ENCODE assay signal across 1 fruit fly cellular context in the genomic region with DNA sequence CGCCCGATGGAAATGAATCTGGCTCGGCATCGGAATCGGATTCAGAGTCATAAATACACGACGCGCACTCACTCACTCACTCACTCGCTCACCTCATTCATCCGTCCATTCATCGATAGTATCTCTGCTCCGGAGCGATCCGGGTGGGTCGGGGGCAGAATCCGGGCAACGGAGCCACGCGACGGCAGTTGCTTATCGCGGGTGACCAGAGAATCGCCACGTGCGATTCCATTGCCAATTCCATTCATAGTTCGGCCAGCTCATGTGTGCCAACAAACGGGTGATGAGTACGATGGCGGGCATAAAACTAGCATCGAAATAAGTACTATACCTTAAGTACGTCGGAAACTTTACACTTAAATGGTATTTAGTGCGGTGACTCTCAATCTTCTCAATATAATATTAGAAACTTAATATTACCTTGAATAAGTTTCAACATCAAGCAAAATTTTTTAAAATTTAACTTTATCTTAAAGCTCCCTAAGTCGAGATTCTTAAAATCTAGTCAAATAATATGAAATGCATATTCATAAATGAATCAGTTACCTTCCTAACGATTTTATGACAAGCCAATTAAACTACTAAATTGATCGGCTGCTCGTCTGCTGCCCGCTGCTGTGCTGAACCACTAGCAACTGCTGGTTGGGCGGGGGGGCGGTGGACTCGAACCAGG.
TF ChIP-seq lines count a peak whose summit lies in the region.

No protein-coding gene starts in this region.

TF ChIP-seq in whole organism, embryonic, 481 proteins besides CTCF, POLR2A, EP300 and RAD21 (continued from another document and continues in another):
- TF ChIP-seq lilli (GFP tag; optimal IDR thresholded peaks at IDR 0.05; lab: Kevin White, UChicago) (no peak), ato (GFP tag; IDR thresholded peaks at IDR 0.05; lab: Robert Waterston, UW; ENCODE audit: partially characterized antibody) (no peak), BtbVII (GFP tag; optimal IDR thresholded peaks at IDR 0.05; lab: Kevin White, UChicago) (peak; percentile 12), gcm (GFP tag; optimal IDR thresholded peaks at IDR 0.05; lab: Kevin White, UChicago) (peak; percentile 24), Hmr (GFP tag; optimal IDR thresholded peaks at IDR 0.05; lab: Kevin White, UChicago) (peak; percentile 9), CG10147 (GFP tag; optimal IDR thresholded peaks at IDR 0.05; lab: Kevin White, UChicago) (peak; percentile 33), hb (GFP tag; IDR thresholded peaks at IDR 0.05; lab: Robert Waterston, UW; ENCODE audit: partially characterized antibody) (no peak), CG43689 (GFP tag; IDR thresholded peaks at IDR 0.05; lab: Robert Waterston, UW) (no peak), twi (tag; optimal IDR thresholded peaks at IDR 0.05; lab: Kevin White, UChicago) (no peak), CG5180 (GFP tag; optimal IDR thresholded peaks at IDR 0.05; lab: Kevin White, UChicago) (peak; percentile 17), grau (tag; optimal IDR thresholded peaks at IDR 0.05; lab: Kevin White, UChicago) (peak; percentile 47), CG12219 (GFP tag; optimal IDR thresholded peaks at IDR 0.05; lab: Kevin White, UChicago) (no peak), CG9797 (GFP tag; optimal IDR thresholded peaks at IDR 0.05; lab: Kevin White, UChicago) (no peak), Adf1 (GFP tag; IDR thresholded peaks at IDR 0.05; lab: Robert Waterston, UW) (no peak), Atf6 (GFP tag; IDR thresholded peaks at IDR 0.05; lab: Robert Waterston, UW) (no peak), CG14667 (GFP tag; IDR thresholded peaks at IDR 0.05; lab: Robert Waterston, UW) (0 out of 2 replicates have a peak, but pooled peaks have one; percentile 8), CG18476 (GFP tag; optimal IDR thresholded peaks at IDR 0.05; lab: Kevin White, UChicago) (peak; percentile 10), Bteb2 (GFP tag; optimal IDR thresholded peaks at IDR 0.05; lab: Kevin White, UChicago) (no peak), unc-4 (GFP tag; IDR thresholded peaks at IDR 0.05; lab: Robert Waterston, UW; ENCODE audit: partially characterized antibody) (no peak), CG6689 (GFP tag; IDR thresholded peaks at IDR 0.05; lab: Robert Waterston, UW) (peak; percentile 51; the same call in 1 of the 2 replicates), E2f2 (GFP tag; IDR thresholded peaks at IDR 0.05; lab: Robert Waterston, UW) (no peak), Mes4 (GFP tag; optimal IDR thresholded peaks at IDR 0.05; lab: Kevin White, UChicago) (no peak), CG32532 (GFP tag; IDR thresholded peaks at IDR 0.05; lab: Robert Waterston, UW) (0 out of 2 replicates have a peak, but pooled peaks have one; percentile 8), CG15514 (GFP tag; optimal IDR thresholded peaks at IDR 0.05; lab: Kevin White, UChicago) (no peak), CG32772 (GFP tag; IDR thresholded peaks at IDR 0.05; lab: Robert Waterston, UW) (no peak), CG4282 (GFP tag; optimal IDR thresholded peaks at IDR 0.05; lab: Kevin White, UChicago) (no peak), caup (GFP tag; optimal IDR thresholded peaks at IDR 0.05; lab: Kevin White, UChicago; ENCODE audit: severe bottlenecking) (no peak), CG8388 (GFP tag; optimal IDR thresholded peaks at IDR 0.05; lab: Kevin White, UChicago) (peak; percentile 48), CG3838 (GFP tag; optimal IDR thresholded peaks at IDR 0.05; lab: Kevin White, UChicago) (no peak), CG16813 (GFP tag; IDR thresholded peaks at IDR 0.05; lab: Robert Waterston, UW; ENCODE audit: partially characterized antibody) (no peak), sima (GFP tag; optimal IDR thresholded peaks at IDR 0.05; lab: Kevin White, UChicago) (no peak), CG1832 (GFP tag; optimal IDR thresholded peaks at IDR 0.05; lab: Kevin White, UChicago) (no peak), lov (optimal IDR thresholded peaks at IDR 0.05; lab: Kevin White, UChicago) (no peak), lov (GFP tag; IDR thresholded peaks at IDR 0.05; lab: Robert Waterston, UW) (no peak), HLH3B (GFP tag; IDR thresholded peaks at IDR 0.05; lab: Robert Waterston, UW) (no peak), CG10462 (GFP tag; optimal IDR thresholded peaks at IDR 0.05; lab: Kevin White, UChicago) (peak; percentile 7), Rx (GFP tag; IDR thresholded peaks at IDR 0.05; lab: Robert Waterston, UW) (no peak), CG15696 (tag; optimal IDR thresholded peaks at IDR 0.05; lab: Kevin White, UChicago) (peak; percentile 63), CG3995 (GFP tag; optimal IDR thresholded peaks at IDR 0.05; lab: Kevin White, UChicago) (no peak), nerfin-1 (tag; optimal IDR thresholded peaks at IDR 0.05; lab: Kevin White, UChicago) (no peak), CG9609 (GFP tag; optimal IDR thresholded peaks at IDR 0.05; lab: Kevin White, UChicago) (no peak), trh (GFP tag; optimal IDR thresholded peaks at IDR 0.05; lab: Kevin White, UChicago) (no peak), CG34224 (GFP tag; IDR thresholded peaks at IDR 0.05; lab: Robert Waterston, UW; ENCODE audit: partially characterized antibody) (no peak), Bdp1 (GFP tag; optimal IDR thresholded peaks at IDR 0.05; lab: Kevin White, UChicago) (no peak), CG6791 (GFP tag; IDR thresholded peaks at IDR 0.05; lab: Robert Waterston, UW; ENCODE audit: partially characterized antibody) (no peak), crol (GFP tag; IDR thresholded peaks at IDR 0.05; lab: Robert Waterston, UW) (0 out of 2 replicates have a peak, but pooled peaks have one; percentile 10), CG7786 (GFP tag; optimal IDR thresholded peaks at IDR 0.05; lab: Kevin White, UChicago) (no peak), da (GFP tag; optimal IDR thresholded peaks at IDR 0.05; lab: Kevin White, UChicago) (no peak), Ptx1 (GFP tag; IDR thresholded peaks at IDR 0.05; lab: Robert Waterston, UW) (0 out of 2 replicates have a peak, but pooled peaks have one; percentile 19), Hmx (GFP tag; optimal IDR thresholded peaks at IDR 0.05; lab: Kevin White, UChicago) (no peak), Dip3 (GFP tag; optimal IDR thresholded peaks at IDR 0.05; lab: Kevin White, UChicago) (no peak), Fer3 (tag; optimal IDR thresholded peaks at IDR 0.05; lab: Kevin White, UChicago) (no peak), bigmax (GFP tag; optimal IDR thresholded peaks at IDR 0.05; lab: Kevin White, UChicago) (no peak), CG12744 (GFP tag; optimal IDR thresholded peaks at IDR 0.05; lab: Kevin White, UChicago) (no peak), tll (GFP tag; optimal IDR thresholded peaks at IDR 0.05; lab: Kevin White, UChicago) (no peak), Meics (GFP tag; optimal IDR thresholded peaks at IDR 0.05; lab: Kevin White, UChicago) (peak; percentile 57), CG14860 (GFP tag; IDR thresholded peaks at IDR 0.05; lab: Robert Waterston, UW; ENCODE audit: partially characterized antibody) (no peak), CG31365 (tag; optimal IDR thresholded peaks at IDR 0.05; lab: Kevin White, UChicago) (no peak), CG33213 (GFP tag; optimal IDR thresholded peaks at IDR 0.05; lab: Kevin White, UChicago) (no peak), CG8089 (GFP tag; optimal IDR thresholded peaks at IDR 0.05; lab: Kevin White, UChicago) (no peak), CG6654 (GFP tag; optimal IDR thresholded peaks at IDR 0.05; lab: Kevin White, UChicago) (peak; percentile 5), aop (GFP tag; IDR thresholded peaks at IDR 0.05; lab: Robert Waterston, UW) (no peak), insv (GFP tag; optimal IDR thresholded peaks at IDR 0.05; lab: Kevin White, UChicago) (no peak), onecut (GFP tag; IDR thresholded peaks at IDR 0.05; lab: Robert Waterston, UW) (0 out of 2 replicates have a peak, but pooled peaks have one; percentile 20), CG12299 (tag; optimal IDR thresholded peaks at IDR 0.05; lab: Kevin White, UChicago) (no peak), pb (GFP tag; optimal IDR thresholded peaks at IDR 0.05; lab: Kevin White, UChicago) (no peak), Dip2 (GFP tag; IDR thresholded peaks at IDR 0.05; lab: Robert Waterston, UW) (no peak), dan (GFP tag; IDR thresholded peaks at IDR 0.05; lab: Robert Waterston, UW) (no peak), ken (GFP tag; IDR thresholded peaks at IDR 0.05; lab: Robert Waterston, UW) (no peak), CG9437 (GFP tag; optimal IDR thresholded peaks at IDR 0.05; lab: Kevin White, UChicago) (peak; percentile 42), D19B (GFP tag; optimal IDR thresholded peaks at IDR 0.05; lab: Kevin White, UChicago) (no peak), tup (GFP tag; optimal IDR thresholded peaks at IDR 0.05; lab: Kevin White, UChicago) (no peak), CG1233 (GFP tag; optimal IDR thresholded peaks at IDR 0.05; lab: Kevin White, UChicago) (peak; percentile 2), Lpt (GFP tag; optimal IDR thresholded peaks at IDR 0.05; lab: Kevin White, UChicago) (no peak), CkIIα-i1 (GFP tag; IDR thresholded peaks at IDR 0.05; lab: Robert Waterston, UW) (no peak), CG2202 (tag; optimal IDR thresholded peaks at IDR 0.05; lab: Kevin White, UChicago) (no peak), CG17912 (GFP tag; optimal IDR thresholded peaks at IDR 0.05; lab: Kevin White, UChicago) (no peak), CG15269 (tag; optimal IDR thresholded peaks at IDR 0.05; lab: Kevin White, UChicago) (no peak), CG6254 (GFP tag; optimal IDR thresholded peaks at IDR 0.05; lab: Kevin White, UChicago) (peak; percentile 50), Side (GFP tag; optimal IDR thresholded peaks at IDR 0.05; lab: Kevin White, UChicago) (no peak), HmgZ (tag; optimal IDR thresholded peaks at IDR 0.05; lab: Kevin White, UChicago) (no peak), seq (GFP tag; IDR thresholded peaks at IDR 0.05; lab: Robert Waterston, UW) (no peak), vvl (GFP tag; IDR thresholded peaks at IDR 0.05; lab: Robert Waterston, UW) (peak; percentile 23; the same call in 1 of the 2 replicates), Xrp1 (GFP tag; IDR thresholded peaks at IDR 0.05; lab: Robert Waterston, UW) (peak; percentile 60), CG2712 (tag; optimal IDR thresholded peaks at IDR 0.05; lab: Kevin White, UChicago) (peak; percentile 77), prd (optimal IDR thresholded peaks at IDR 0.05; lab: Kevin White, UChicago) (no peak), prd (GFP tag; IDR thresholded peaks at IDR 0.05; lab: Robert Waterston, UW) (peak; percentile 45; the same call in 1 of the 3 replicates), mirr (GFP tag; optimal IDR thresholded peaks at IDR 0.05; lab: Kevin White, UChicago) (no peak), D19A (tag; optimal IDR thresholded peaks at IDR 0.05; lab: Kevin White, UChicago) (peak; percentile 59), odd (GFP tag; optimal IDR thresholded peaks at IDR 0.05; lab: Kevin White, UChicago) (peak; percentile 9), CG5245 (GFP tag; optimal IDR thresholded peaks at IDR 0.05; lab: Kevin White, UChicago) (no peak), phol (tag; optimal IDR thresholded peaks at IDR 0.05; lab: Kevin White, UChicago) (peak; percentile 71), NK7.1 (GFP tag; optimal IDR thresholded peaks at IDR 0.05; lab: Kevin White, UChicago) (no peak), Jarid2 (GFP tag; optimal IDR thresholded peaks at IDR 0.05; lab: Kevin White, UChicago) (peak; percentile 23), cg (GFP tag; optimal IDR thresholded peaks at IDR 0.05; lab: Kevin White, UChicago) (no peak), GATAe (GFP tag; conservative IDR thresholded peaks at IDR 0.05; lab: Robert Waterston, UW) (no peak), ftz-f1 (GFP tag; optimal IDR thresholded peaks at IDR 0.05; lab: Kevin White, UChicago) (no peak), HHEX (GFP tag; optimal IDR thresholded peaks at IDR 0.05; lab: Kevin White, UChicago) (peak; percentile 29), Sox102F (GFP tag; optimal IDR thresholded peaks at IDR 0.05; lab: Kevin White, UChicago) (peak; percentile 26), dpn (GFP tag; optimal IDR thresholded peaks at IDR 0.05; lab: Kevin White, UChicago) (no peak), Bgb (GFP tag; IDR thresholded peaks at IDR 0.05; lab: Robert Waterston, UW; ENCODE audit: partially characterized antibody) (no peak), hkb (optimal IDR thresholded peaks at IDR 0.05; lab: Kevin White, UChicago) (no peak), hkb (GFP tag; IDR thresholded peaks at IDR 0.05; lab: Robert Waterston, UW) (peak; percentile 56), CG17829 (tag; optimal IDR thresholded peaks at IDR 0.05; lab: Kevin White, UChicago) (peak; percentile 59), lmd (GFP tag; IDR thresholded peaks at IDR 0.05; lab: Robert Waterston, UW) (peak; percentile 34; the same call in 1 of the 2 replicates), CG10267 (tag; optimal IDR thresholded peaks at IDR 0.05; lab: Kevin White, UChicago) (peak; percentile 62), pfk (GFP tag; optimal IDR thresholded peaks at IDR 0.05; lab: Kevin White, UChicago) (no peak), exex (tag; optimal IDR thresholded peaks at IDR 0.05; lab: Kevin White, UChicago) (no peak), ase (GFP tag; IDR thresholded peaks at IDR 0.05; lab: Robert Waterston, UW) (no peak), Spps (tag; optimal IDR thresholded peaks at IDR 0.05; lab: Kevin White, UChicago) (peak; percentile 44), CG2199 (GFP tag; IDR thresholded peaks at IDR 0.05; lab: Robert Waterston, UW) (no peak), CG8290 (GFP tag; optimal IDR thresholded peaks at IDR 0.05; lab: Kevin White, UChicago) (no peak), CG8290 (tag; optimal IDR thresholded peaks at IDR 0.05; lab: Kevin White, UChicago) (no peak), CG11560 (tag; IDR thresholded peaks at IDR 0.05; lab: Robert Waterston, UW) (no peak), az2 (GFP tag; optimal IDR thresholded peaks at IDR 0.05; lab: Kevin White, UChicago) (peak; percentile 1), zfh1 (GFP tag; IDR thresholded peaks at IDR 0.05; lab: Robert Waterston, UW) (no peak), nau (GFP tag; optimal IDR thresholded peaks at IDR 0.05; lab: Kevin White, UChicago) (peak; percentile 4), grn (GFP tag; optimal IDR thresholded peaks at IDR 0.05; lab: Kevin White, UChicago) (no peak), br (optimal IDR thresholded peaks at IDR 0.05; lab: Kevin White, UChicago) (no peak), cas (GFP tag; IDR thresholded peaks at IDR 0.05; lab: Robert Waterston, UW) (no peak), HLHmδ (GFP tag; optimal IDR thresholded peaks at IDR 0.05; lab: Kevin White, UChicago) (no peak), ATbp (GFP tag; optimal IDR thresholded peaks at IDR 0.05; lab: Kevin White, UChicago) (peak; percentile 28), CG2120 (GFP tag; optimal IDR thresholded peaks at IDR 0.05; lab: Kevin White, UChicago) (no peak), rib (GFP tag; IDR thresholded peaks at IDR 0.05; lab: Robert Waterston, UW) (no peak), schlank (tag; optimal IDR thresholded peaks at IDR 0.05; lab: Kevin White, UChicago) (no peak), inv (GFP tag; IDR thresholded peaks at IDR 0.05; lab: Robert Waterston, UW; ENCODE audit: partially characterized antibody) (no peak)
